Fruit fly (Drosophila melanogaster) whole organism, embryonic: Measurements from ENCODE around the gene cav.

Experiments used
- Abd-B ChIP-seq: fragments of 200-800 bp; sonication (Bioruptor generic); optimal IDR thresholded peaks from 2 replicates; lab custom pipeline; 2018; ENCODE audit warnings: missing biosample characterization, mild to moderate bottlenecking, missing genetic modification characterization, moderate library complexity
- CG10209 ChIP-seq: fragments of 200-800 bp; sonication (Bioruptor generic); optimal IDR thresholded peaks from 3 replicates; lab custom pipeline; 2017; ENCODE audit warnings: missing biosample characterization, mild to moderate bottlenecking, missing genetic modification characterization, missing genetic modification reagents
- CG10366 ChIP-seq: fragments of 200-800 bp; sonication (Bioruptor generic); IDR thresholded peaks from 2 replicates; pipeline ENCODE4 v1.3.6; 2022; ENCODE audit warnings: missing biosample characterization, missing genetic modification characterization
- CG11247 ChIP-seq: fragments of 200-800 bp; sonication (Bioruptor generic); IDR thresholded peaks from 2 replicates; pipeline ENCODE4 v1.3.6; 2022; ENCODE audit warnings: missing biosample characterization, missing genetic modification characterization
- CG11398 ChIP-seq: fragments of 200-800 bp; sonication (Bioruptor generic); optimal IDR thresholded peaks from 2 replicates; lab custom pipeline; 2016; ENCODE audit warnings: missing biosample characterization, missing genetic modification characterization
- CG11560 ChIP-seq: fragments of 200-800 bp; sonication (Bioruptor generic); IDR thresholded peaks from 3 replicates; pipeline ENCODE4 v1.3.6; 2022; ENCODE audit warnings: missing biosample characterization, missing genetic modification characterization
- CG12744 ChIP-seq: fragments of 200-800 bp; sonication (Bioruptor generic); optimal IDR thresholded peaks from 2 replicates; lab custom pipeline; 2016; ENCODE audit warnings: missing biosample characterization, missing genetic modification characterization
- CG14667 ChIP-seq: fragments of 200-800 bp; sonication (Bioruptor generic); IDR thresholded peaks from 2 replicates; pipeline ENCODE4 v1.3.6; 2022; ENCODE audit warnings: missing biosample characterization, missing genetic modification characterization
- CG15011 ChIP-seq: fragments of 200-800 bp; sonication (Bioruptor generic); optimal IDR thresholded peaks from 3 replicates; lab custom pipeline; 2018; ENCODE audit warnings: missing biosample characterization, mild to moderate bottlenecking, missing genetic modification characterization
- CG17186 ChIP-seq: fragments of 200-800 bp; sonication (Bioruptor generic); optimal IDR thresholded peaks from 3 replicates; lab custom pipeline; 2017; ENCODE audit warnings: missing biosample characterization, missing genetic modification reagents, missing genetic modification characterization
- CG17802 ChIP-seq: fragments of 200-800 bp; sonication (Bioruptor generic); optimal IDR thresholded peaks from 2 replicates; lab custom pipeline; 2018; ENCODE audit warnings: missing biosample characterization, mild to moderate bottlenecking, missing genetic modification characterization, moderate library complexity
- CG18011 ChIP-seq: fragments of 200-800 bp; sonication (Bioruptor generic); optimal IDR thresholded peaks from 2 replicates; lab custom pipeline; 2017; ENCODE audit warnings: missing biosample characterization, missing genetic modification characterization, mild to moderate bottlenecking, moderate library complexity, missing genotype
- CG30403 ChIP-seq: fragments of 200-800 bp; sonication (Bioruptor generic); optimal IDR thresholded peaks from 3 replicates; lab custom pipeline; 2016; ENCODE audit warnings: missing biosample characterization, missing genetic modification characterization
- CG3847 ChIP-seq: fragments of 200-800 bp; sonication (Bioruptor generic); IDR thresholded peaks from 2 replicates; pipeline ENCODE4 v1.3.6; 2022; ENCODE audit warnings: missing biosample characterization, missing genetic modification characterization
- CG3995 ChIP-seq: fragments of 200-800 bp; sonication (Bioruptor generic); optimal IDR thresholded peaks from 3 replicates; lab custom pipeline; 2016; ENCODE audit warnings: missing biosample characterization, missing genetic modification characterization
- CG5245 ChIP-seq: fragments of 200-800 bp; sonication (Bioruptor generic); optimal IDR thresholded peaks from 3 replicates; lab custom pipeline; 2016; ENCODE audit warnings: missing biosample characterization, missing genetic modification characterization
- CG6791 ChIP-seq: fragments of 200-800 bp; sonication (Bioruptor generic); IDR thresholded peaks from 3 replicates; pipeline ENCODE4 v1.3.6; 2022; ENCODE audit warnings: missing biosample characterization, missing genetic modification characterization; ENCODE audit not compliant: partially characterized antibody
- CG7928 ChIP-seq: fragments of 200-800 bp; sonication (Bioruptor generic); optimal IDR thresholded peaks from 2 replicates; lab custom pipeline; 2017; ENCODE audit warnings: missing biosample characterization, mild to moderate bottlenecking, missing genetic modification characterization
- CG8359 ChIP-seq: fragments of 200-800 bp; sonication (Bioruptor generic); optimal IDR thresholded peaks from 2 replicates; lab custom pipeline; 2017; ENCODE audit warnings: missing biosample characterization, mild to moderate bottlenecking, missing genetic modification characterization, borderline replicate concordance
- CG8765 ChIP-seq: fragments of 200-800 bp; sonication (Bioruptor generic); IDR thresholded peaks from 2 replicates; pipeline ENCODE4 v1.3.6; 2022; ENCODE audit warnings: missing biosample characterization, missing genetic modification characterization
- CTCF ChIP-seq: fragments of 200-800 bp; sonication (Bioruptor generic); optimal IDR thresholded peaks from 2 replicates; lab custom pipeline; 2017; ENCODE audit warnings: missing biosample characterization, mild to moderate bottlenecking, missing genetic modification characterization, moderate library complexity
- CrebB ChIP-seq: fragments of 200-800 bp; sonication (Bioruptor generic); optimal IDR thresholded peaks from 3 replicates; lab custom pipeline; 2018; ENCODE audit warnings: missing biosample characterization, mild to moderate bottlenecking, missing genetic modification characterization
- D ChIP-seq, 2 experiments: fragments of 200-800 bp in 1 of 2; fragments of >200 bp in 1 of 2; sonication (Bioruptor generic) in 1 of 2; optimal IDR thresholded peaks; 2 replicates in 1 of 2; 3 replicates in 1 of 2; lab custom pipeline; 2017; ENCODE audit warnings: mild to moderate bottlenecking in 1 of 2, missing biosample characterization in 1 of 2, missing genetic modification characterization in 1 of 2, missing genetic modification reagents in 1 of 2
- D19B ChIP-seq: fragments of 200-800 bp; sonication (Bioruptor generic); optimal IDR thresholded peaks from 2 replicates; lab custom pipeline; 2017; ENCODE audit warnings: missing biosample characterization, mild to moderate bottlenecking, missing genetic modification characterization
- Deaf1 ChIP-seq: fragments of 200-800 bp; optimal IDR thresholded peaks from 3 replicates; lab custom pipeline; 2019; ENCODE audit warnings: missing biosample characterization, mild to moderate bottlenecking, missing genetic modification characterization, moderate library complexity
- Doc3 ChIP-seq: fragments of 200-800 bp; sonication (Bioruptor generic); IDR thresholded peaks from 3 replicates; pipeline ENCODE4 v1.3.6; 2022; ENCODE audit warnings: missing biosample characterization, missing genetic modification characterization; ENCODE audit not compliant: partially characterized antibody
- E2f1 ChIP-seq: fragments of 200-800 bp; sonication (Bioruptor generic); IDR thresholded peaks from 2 replicates; pipeline ENCODE4 v1.3.6; 2022; ENCODE audit warnings: missing biosample characterization, missing genetic modification characterization
- Eip74EF ChIP-seq, 2 experiments: fragments of 200-800 bp in 1 of 2; fragments of >200 bp in 1 of 2; sonication (Bioruptor generic) in 1 of 2; optimal IDR thresholded peaks; 2 replicates each; lab custom pipeline; 2017 to 2019; ENCODE audit warnings: missing biosample characterization in 2 of 2, missing genetic modification characterization in 2 of 2, mild to moderate bottlenecking in 1 of 2, moderate library complexity in 1 of 2
- Ets65A ChIP-seq: fragments of 200-800 bp; sonication (Bioruptor generic); peaks from one replicate; lab custom pipeline; 2016; ENCODE audit warnings: missing biosample characterization, missing genetic modification characterization
- Hmr ChIP-seq: fragments of 200-800 bp; sonication (Bioruptor generic); optimal IDR thresholded peaks from 3 replicates; lab custom pipeline; 2017; ENCODE audit warnings: mild to moderate bottlenecking, missing biosample characterization, missing genetic modification reagents, missing genetic modification characterization
- Hr78 ChIP-seq, 2 experiments: fragments of 200-800 bp in 1 of 2; fragments of >200 bp in 1 of 2; sonication (Bioruptor generic) in 1 of 2; optimal IDR thresholded peaks; 2 replicates each; lab custom pipeline; 2017 to 2019; ENCODE audit warnings: missing biosample characterization in 2 of 2, missing genetic modification characterization in 2 of 2, mild to moderate bottlenecking in 1 of 2, moderate library complexity in 1 of 2
- Hsf ChIP-seq: fragments of 200-800 bp; sonication (Bioruptor generic); optimal IDR thresholded peaks from 3 replicates; lab custom pipeline; 2016; ENCODE audit warnings: missing biosample characterization, missing genetic modification characterization
- NC2α ChIP-seq: fragments of 200-800 bp; sonication (Bioruptor generic); optimal IDR thresholded peaks from 2 replicates; lab custom pipeline; 2016; ENCODE audit warnings: missing biosample characterization, missing genetic modification characterization
- Nf-YA ChIP-seq: fragments of 200-800 bp; sonication (Bioruptor generic); IDR thresholded peaks from 2 replicates; pipeline ENCODE4 v1.3.6; 2022; ENCODE audit warnings: missing biosample characterization, missing genetic modification characterization
- NfI ChIP-seq: fragments of 200-800 bp; sonication (Bioruptor generic); optimal IDR thresholded peaks from 3 replicates; lab custom pipeline; 2018; ENCODE audit warnings: missing biosample characterization, mild to moderate bottlenecking, missing genetic modification characterization, moderate library complexity
- Oli ChIP-seq: fragments of 200-800 bp; sonication (Bioruptor generic); optimal IDR thresholded peaks from 2 replicates; lab custom pipeline; 2018; ENCODE audit warnings: missing biosample characterization, mild to moderate bottlenecking, missing genetic modification characterization, moderate library complexity
- Spps ChIP-seq: fragments of 200-800 bp; sonication (Bioruptor generic); optimal IDR thresholded peaks from 2 replicates; lab custom pipeline; 2018; ENCODE audit warnings: missing biosample characterization, mild to moderate bottlenecking, missing genetic modification characterization
- Ssrp ChIP-seq: fragments of 200-800 bp; sonication (Bioruptor generic); optimal IDR thresholded peaks from 2 replicates; lab custom pipeline; 2018; ENCODE audit warnings: missing biosample characterization, mild to moderate bottlenecking, missing genetic modification characterization, moderate library complexity
- Tbp ChIP-seq: fragments of >200 bp; optimal IDR thresholded peaks from 2 replicates; lab custom pipeline; 2018; ENCODE audit warnings: missing biosample characterization, missing genetic modification characterization
- amos ChIP-seq: fragments of 200-800 bp; sonication (Bioruptor generic); IDR thresholded peaks from 2 replicates; pipeline ENCODE4 v1.3.6; 2022; ENCODE audit warnings: missing biosample characterization, missing genetic modification characterization; ENCODE audit not compliant: partially characterized antibody
- ase ChIP-seq: fragments of 200-800 bp; sonication (Bioruptor generic); IDR thresholded peaks from 3 replicates; pipeline ENCODE4 v1.3.6; 2022; ENCODE audit warnings: missing biosample characterization, missing genetic modification characterization
- bab2 ChIP-seq: fragments of 200-800 bp; sonication (Bioruptor generic); optimal IDR thresholded peaks from 2 replicates; lab custom pipeline; 2016; ENCODE audit warnings: missing biosample characterization, missing genetic modification characterization
- cg ChIP-seq: fragments of 200-800 bp; sonication (Bioruptor generic); optimal IDR thresholded peaks from 3 replicates; lab custom pipeline; 2019; ENCODE audit warnings: missing biosample characterization, mild to moderate bottlenecking, missing genetic modification characterization, moderate library complexity
- crp ChIP-seq, 2 experiments: fragments of 200-800 bp; sonication (Bioruptor generic); optimal IDR thresholded peaks; 2 replicates in 1 of 2; 3 replicates in 1 of 2; lab custom pipeline; 2017; ENCODE audit warnings: missing biosample characterization in 2 of 2, missing genetic modification characterization in 2 of 2, mild to moderate bottlenecking in 1 of 2, moderate library complexity in 1 of 2
- dysf ChIP-seq: fragments of 200-800 bp; sonication (Bioruptor generic); IDR thresholded peaks from 3 replicates; pipeline ENCODE4 v1.3.6; 2022; ENCODE audit warnings: missing biosample characterization, missing genetic modification characterization
- grau ChIP-seq: fragments of 200-800 bp; optimal IDR thresholded peaks from 3 replicates; lab custom pipeline; 2019; ENCODE audit warnings: missing biosample characterization, mild to moderate bottlenecking, missing genetic modification characterization, moderate library complexity
- ken ChIP-seq: fragments of 200-800 bp; sonication (Bioruptor generic); IDR thresholded peaks from 3 replicates; pipeline ENCODE4 v1.3.6; 2022; ENCODE audit warnings: missing biosample characterization, missing genetic modification characterization
- nmo ChIP-seq: fragments of 200-800 bp; sonication (Bioruptor generic); optimal IDR thresholded peaks from 2 replicates; lab custom pipeline; 2018; ENCODE audit warnings: missing biosample characterization, mild to moderate bottlenecking, missing genetic modification characterization, moderate library complexity
- sens ChIP-seq: fragments of 200-800 bp; sonication (Bioruptor generic); peaks from one replicate; lab custom pipeline; 2016; ENCODE audit warnings: missing biosample characterization, missing genetic modification characterization
- tx ChIP-seq: fragments of 200-800 bp; sonication (Bioruptor generic); optimal IDR thresholded peaks from 2 replicates; lab custom pipeline; 2016; ENCODE audit warnings: missing biosample characterization, missing genetic modification characterization

The cav gene

DNA sequence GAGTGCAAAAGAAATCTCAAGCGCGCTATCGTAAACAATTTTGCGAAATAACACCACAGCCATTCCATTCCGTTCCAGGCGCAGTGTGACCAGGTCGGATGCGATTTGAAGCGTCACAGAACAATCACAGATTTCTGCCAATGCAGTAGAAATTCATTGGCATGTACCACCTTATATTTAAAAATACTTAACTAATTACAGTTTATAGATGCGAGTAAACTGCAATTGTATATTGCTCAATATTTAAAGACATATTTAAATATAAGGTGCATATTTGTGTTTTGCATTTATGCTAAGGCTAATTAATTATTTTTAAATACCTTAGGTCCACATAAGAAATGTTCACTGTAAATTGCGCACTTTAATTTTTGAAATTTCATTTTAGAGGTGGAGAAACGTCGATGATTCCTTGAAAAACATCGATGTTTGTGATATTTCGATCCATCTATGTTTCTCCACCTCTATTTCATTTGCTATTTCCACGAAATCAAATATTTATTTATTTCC is 27.5 kb upstream of the cav start, which contains the start of the genes SMC6 and CG6204 (continued):
- TF ChIP-seq CG17802 (tag; lab: Kevin White, UChicago) (peak; percentile 75), CTCF (GFP tag; lab: Kevin White, UChicago) (peak; percentile 45), Ssrp (tag; lab: Kevin White, UChicago) (peak; percentile 92), CG11398 (GFP tag; lab: Kevin White, UChicago) (peak; percentile 52), D (optimal IDR thresholded peaks at IDR 0.05; lab: Kevin White, UChicago) (no peak), D (GFP tag; optimal IDR thresholded peaks at IDR 0.05; lab: Kevin White, UChicago) (peak; percentile 80), Spps (tag; lab: Kevin White, UChicago) (peak; percentile 84), CG10209 (GFP tag; lab: Kevin White, UChicago) (peak; percentile 92), CG7928 (GFP tag; lab: Kevin White, UChicago) (peak; percentile 66), bab2 (peak; percentile 83), CG6791 (no peak), CG15011 (GFP tag; lab: Kevin White, UChicago) (peak; percentile 88), ase (GFP tag; lab: Robert Waterston, UW) (peak; percentile 90), Oli (tag; lab: Kevin White, UChicago) (peak; percentile 96), CG18011 (GFP tag; lab: Kevin White, UChicago) (peak; percentile 77), CG11247 (GFP tag; lab: Robert Waterston, UW) (peak; percentile 94), CG12744 (GFP tag; lab: Kevin White, UChicago) (peak; percentile 80), Tbp (no peak), CG10366 (GFP tag; lab: Robert Waterston, UW) (peak; percentile 95), Hsf (GFP tag; lab: Kevin White, UChicago) (peak; percentile 94), cg (GFP tag; lab: Kevin White, UChicago) (no peak), E2f1 (peak; percentile 95), crp (GFP tag; optimal IDR thresholded peaks at IDR 0.05; lab: Kevin White, UChicago) (peak in 1 of 2 experiments; percentile 60), dysf (GFP tag; lab: Robert Waterston, UW) (peak; percentile 97), CG3995 (GFP tag; lab: Kevin White, UChicago) (peak; percentile 79), CG8359 (GFP tag; lab: Kevin White, UChicago) (peak; percentile 61), CG14667 (GFP tag; lab: Robert Waterston, UW) (peak; percentile 90), Doc3 (GFP tag; lab: Robert Waterston, UW) (no peak), ken (GFP tag; lab: Robert Waterston, UW) (peak; percentile 93), D19B (GFP tag; lab: Kevin White, UChicago) (peak; percentile 84), Deaf1 (tag; lab: Kevin White, UChicago) (no peak), tx (GFP tag; lab: Kevin White, UChicago) (peak; percentile 79), sens (peak; percentile 98), NfI (GFP tag; lab: Kevin White, UChicago) (peak; percentile 93), CrebB (tag; lab: Kevin White, UChicago) (peak; percentile 90), nmo (GFP tag; lab: Kevin White, UChicago) (peak; percentile 98), Ets65A (GFP tag; lab: Kevin White, UChicago) (peak; percentile 97), amos (GFP tag; lab: Robert Waterston, UW) (peak; percentile 60; the same call in 1 of the 2 replicates), Hr78 (GFP tag; optimal IDR thresholded peaks at IDR 0.05; lab: Kevin White, UChicago) (no peak), CG30403 (GFP tag; lab: Kevin White, UChicago) (peak; percentile 95), NC2α (GFP tag; lab: Kevin White, UChicago) (peak; percentile 63), Abd-B (GFP tag; lab: Kevin White, UChicago) (peak; percentile 97), CG17186 (peak; percentile 51), grau (tag; lab: Kevin White, UChicago) (peak; percentile 100), Hmr (GFP tag; lab: Kevin White, UChicago) (peak; percentile 94), Eip74EF (GFP tag; optimal IDR thresholded peaks at IDR 0.05; lab: Kevin White, UChicago) (peak in 1 of 2 experiments; percentile 91), Nf-YA (GFP tag; lab: Robert Waterston, UW) (peak; percentile 75), CG5245 (GFP tag; lab: Kevin White, UChicago) (peak; percentile 86), CG8765 (GFP tag; lab: Robert Waterston, UW) (peak; percentile 82), CG3847 (GFP tag; lab: Robert Waterston, UW) (peak; percentile 96), CG11560 (tag; lab: Robert Waterston, UW) (peak; percentile 86)
